Worm (Caenorhabditis elegans): ENCODE data around the gene glrx-5.

ce11 chrIII:12421708-12422107 is 48.1 kb upstream of the glrx-5 start, which contains the start of gene tat-1:
- TF ChIP-seq fkh-8 (tag; optimal IDR thresholded peaks at IDR 0.05) (no peak), elt-2 (tag; optimal IDR thresholded peaks at IDR 0.05) (no peak), lsy-2 (tag; optimal IDR thresholded peaks at IDR 0.05) (peak in 1 of 2 experiments; percentile 2)
